Fruit fly (Drosophila melanogaster) ovary, adult (tissue): ENCODE data around the gene CG34302.

Source experiments
- CG17801 ChIP-seq: fragments of 200-800 bp; optimal IDR thresholded peaks from 2 replicates; lab custom pipeline; 2019; ENCODE audit warnings: missing biosample characterization, mild to moderate bottlenecking, missing genetic modification characterization, moderate library complexity; ENCODE audit not compliant: partially characterized antibody

The CG34302 gene

dm6 chr3R:9816879-9817278, 6.7 kb downstream of the CG34302 start, which contains the start of gene CG16904:
Gene CG16904 (minus strand): TSS chr3R:9816979.
- TF ChIP-seq CG17801 (GFP tag; lab: Kevin White, UChicago), result no peak

dm6 chr3R:9813861-9814260, 9.8 kb downstream of the CG34302 start, which contains the start of gene eloF:
Gene eloF (plus strand): TSS chr3R:9814161.
- no peak for TF ChIP-seq CG17801 (GFP tag; lab: Kevin White, UChicago)

dm6 chr3R:9812447-9812846, 11.2 kb downstream of the CG34302 start, which contains the start of gene CG8534:
Gene CG8534 (plus strand): TSS chr3R:9812747.
- no peak for TF ChIP-seq CG17801 (GFP tag; lab: Kevin White, UChicago)

- peak; percentile 71 for TF ChIP-seq CG17801 (GFP tag; lab: Kevin White, UChicago)
Observed at dm6 chr3R:9808946-9809545, 14.6 kb downstream of the CG34302 start, which contains the start of gene FBXO11. Gene FBXO11 (minus strand): TSS chr3R:9809368.

dm6 chr3R:9800644-9801330, 22.8 kb downstream of the CG34302 start, which contains the start of the genes CG9467 and CG8526:
Gene CG9467 (minus strand): TSS chr3R:9801026.
Gene CG8526 (plus strand): TSS chr3R:9801280.
- TF ChIP-seq CG17801 (GFP tag; lab: Kevin White, UChicago), result peak; percentile 8

- TF ChIP-seq CG17801 (GFP tag; lab: Kevin White, UChicago), result peak; percentile 51
Observed at dm6 chr3R:9793018-9793417, 30.6 kb downstream of the CG34302 start, which contains the start of gene CG8516. Gene CG8516 (plus strand): TSS chr3R:9793295.

- TF ChIP-seq CG17801 (GFP tag; lab: Kevin White, UChicago), result peak; percentile 84
Observed at dm6 chr3R:9791177-9791806, 32.3 kb downstream of the CG34302 start, which contains the start of the genes CG12945 and CG8507. Gene CG12945 (minus strand): TSS chr3R:9791221. Gene CG8507 (plus strand): TSS chr3R:9791483.

- no peak for TF ChIP-seq CG17801 (GFP tag; lab: Kevin White, UChicago)
Observed at dm6 chr3R:9784341-9785062, 39.1 kb downstream of the CG34302 start, which contains the start of the genes MtnA and CG8500. Gene MtnA (minus strand): TSS chr3R:9784370. Gene CG8500 (plus strand): TSS chr3R:9784653.

dm6 chr3R:9783240-9783917, 40.2 kb downstream of the CG34302 start:
- TF ChIP-seq CG17801 (GFP tag; lab: Kevin White, UChicago), result peak; percentile 55

dm6 chr3R:9779764-9780163, 43.9 kb downstream of the CG34302 start, which contains the start of gene CG12947:
Gene CG12947 (plus strand): TSS chr3R:9780064.
- no peak for TF ChIP-seq CG17801 (GFP tag; lab: Kevin White, UChicago)

- peak; percentile 81 for TF ChIP-seq CG17801 (GFP tag; lab: Kevin White, UChicago)
Observed at dm6 chr3R:9777941-9778360, 45.7 kb downstream of the CG34302 start, which contains the start of gene RpS29. Gene RpS29 (plus strand): TSS chr3R:9778042.

- no peak for TF ChIP-seq CG17801 (GFP tag; lab: Kevin White, UChicago)
Observed at dm6 chr3R:9774821-9775220, 48.8 kb downstream of the CG34302 start, which contains the start of gene topi. Gene topi (plus strand): TSS chr3R:9775121.

- TF ChIP-seq CG17801 (GFP tag; lab: Kevin White, UChicago), result no peak
Observed at dm6 chr3R:9774147-9774546, 49.5 kb downstream of the CG34302 start, which contains the start of gene Whamy. Gene Whamy (minus strand): TSS chr3R:9774419.
